ENCODE assay signal across 1 worm cellular context in the genomic region with DNA sequence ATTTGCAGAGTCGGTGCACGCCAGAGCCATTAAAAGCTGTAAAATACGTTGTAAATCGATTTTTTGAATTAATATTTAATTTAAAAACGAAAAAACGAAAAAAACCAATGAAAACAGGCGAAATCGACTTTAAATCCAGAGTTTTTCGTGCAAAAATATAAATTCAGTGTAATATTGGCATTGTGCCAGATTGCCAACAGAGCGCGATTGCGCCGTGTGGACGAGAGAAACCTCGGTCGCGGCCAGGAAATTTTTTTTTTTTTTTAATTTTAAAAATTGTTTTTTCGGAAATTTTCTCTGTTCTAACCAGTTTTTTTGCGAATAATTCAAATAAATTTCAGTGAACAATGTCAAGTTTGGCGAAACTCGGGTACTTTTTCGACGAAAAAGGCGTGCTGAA.
TF ChIP-seq lines count a peak whose summit lies in the region.

A gene (minus strand): TSS at position 36 of the 400 bp plus-strand sequence.
A gene (plus strand): TSS at position 342 of the 400 bp plus-strand sequence.

TF ChIP-seq in whole organism, L4 larva, 104 proteins besides CTCF, POLR2A, EP300 and RAD21 (continued from another document):
- TF ChIP-seq mes-2 (tag; optimal IDR thresholded peaks at IDR 0.05; lab: Kevin White, UChicago; ENCODE audit: poor library complexity, severe bottlenecking) (peak; percentile 99), lin-29 (GFP tag; IDR thresholded peaks at IDR 0.05; lab: Robert Waterston, UW) (no peak), aly-2 (tag; optimal IDR thresholded peaks at IDR 0.05; lab: Kevin White, UChicago) (no peak), Y75B8A.6 (GFP tag; IDR thresholded peaks at IDR 0.05; lab: Robert Waterston, UW) (no peak), snpc-4 (tag; optimal IDR thresholded peaks at IDR 0.05; lab: Kevin White, UChicago) (no peak), daf-8 (GFP tag; IDR thresholded peaks at IDR 0.05; lab: Robert Waterston, UW) (no peak), skn-1 (tag; optimal IDR thresholded peaks at IDR 0.05; lab: Kevin White, UChicago) (no peak), nhr-76 (tag; optimal IDR thresholded peaks at IDR 0.05; lab: Kevin White, UChicago) (no peak), set-16 (GFP tag; IDR thresholded peaks at IDR 0.05; lab: Robert Waterston, UW) (no peak), madf-9 (GFP tag; conservative IDR thresholded peaks at IDR 0.05; lab: Robert Waterston, UW) (no peak; the same call in 1 of the 2 replicates), nhr-10 (tag; optimal IDR thresholded peaks at IDR 0.05; lab: Kevin White, UChicago) (no peak), rbr-2 (tag; optimal IDR thresholded peaks at IDR 0.05; lab: Kevin White, UChicago) (peak; percentile 80), T20F7.1 (GFP tag; optimal IDR thresholded peaks at IDR 0.05; lab: Kevin White, UChicago) (no peak), unc-130 (GFP tag; optimal IDR thresholded peaks at IDR 0.05; lab: Kevin White, UChicago) (peak; percentile 95), tra-1 (GFP tag; IDR thresholded peaks at IDR 0.05; lab: Robert Waterston, UW) (no peak), gei-8 (GFP tag; optimal IDR thresholded peaks at IDR 0.05; lab: Kevin White, UChicago) (no peak), nhr-41 (GFP tag; IDR thresholded peaks at IDR 0.05; lab: Robert Waterston, UW) (no peak), egl-27 (tag; optimal IDR thresholded peaks at IDR 0.05; lab: Kevin White, UChicago) (no peak), nhr-11 (tag; optimal IDR thresholded peaks at IDR 0.05; lab: Kevin White, UChicago) (no peak), fkh-10 (GFP tag; optimal IDR thresholded peaks at IDR 0.05; lab: Kevin White, UChicago) (no peak), hlh-30 (tag; optimal IDR thresholded peaks at IDR 0.05; lab: Kevin White, UChicago; ENCODE audit: insufficient read depth) (peak; percentile 67), F26F4.8 (GFP tag; conservative IDR thresholded peaks at IDR 0.05; lab: Robert Waterston, UW) (no peak), F49E8.2 (tag; optimal IDR thresholded peaks at IDR 0.05; lab: Kevin White, UChicago; ENCODE audit: borderline replicate concordance) (peak; percentile 34), ceh-32 (tag; optimal IDR thresholded peaks at IDR 0.05; lab: Kevin White, UChicago; ENCODE audit: poor library complexity) (no peak), ZK337.2 (GFP tag; IDR thresholded peaks at IDR 0.05; lab: Robert Waterston, UW) (peak; percentile 77), daf-19 (GFP tag; conservative IDR thresholded peaks at IDR 0.05; lab: Robert Waterston, UW) (no peak), lin-38 (GFP tag; IDR thresholded peaks at IDR 0.05; lab: Robert Waterston, UW) (peak; percentile 99), ceh-44 (GFP tag; IDR thresholded peaks at IDR 0.05; lab: Robert Waterston, UW) (0 out of 2 replicates have a peak, but pooled peaks have one; percentile 31), unc-62 (GFP tag; optimal IDR thresholded peaks at IDR 0.05 in 1 of 2; lab: Kevin White, UChicago) (no peak), unc-62 (tag; optimal IDR thresholded peaks at IDR 0.05; lab: Kevin White, UChicago) (no peak), snpc-1.2 (GFP tag; IDR thresholded peaks at IDR 0.05; lab: Robert Waterston, UW) (no peak), F10B5.3 (tag; optimal IDR thresholded peaks at IDR 0.05; lab: Kevin White, UChicago) (peak; percentile 25)
